Worm (Caenorhabditis elegans) whole organism, L1 larva: ENCODE measurements around the gene pmp-1.
A peak's percentile ranks its signal among the peaks of the same experiment; 100 is the strongest.

Experiments used
- F16B12.6 ChIP-seq: fragments of 150-350 bp; optimal IDR thresholded peaks from 2 replicates; lab custom pipeline; 2014; ENCODE audit warnings: missing biosample characterization, missing genetic modification characterization
- Y116A8C.19 ChIP-seq: sonication (generic microtip); optimal IDR thresholded peaks from 2 replicates; lab custom pipeline; 2016; ENCODE audit warnings: missing compliant biosample characterization, missing genetic modification characterization, borderline replicate concordance
- alr-1 ChIP-seq: fragments of 200-800 bp; sonication (Bioruptor generic); optimal IDR thresholded peaks from 2 replicates; lab custom pipeline; 2018; ENCODE audit warnings: borderline replicate concordance, mild to moderate bottlenecking, missing genetic modification characterization, missing compliant biosample characterization
- blmp-1 ChIP-seq: fragments of 150-350 bp; optimal IDR thresholded peaks from 2 replicates; lab custom pipeline; 2014; ENCODE audit warnings: missing biosample characterization, missing genetic modification characterization
- ceh-63 ChIP-seq: fragments of 200-800 bp; sonication (Bioruptor generic); optimal IDR thresholded peaks from 2 replicates; lab custom pipeline; 2018; ENCODE audit warnings: mild to moderate bottlenecking, missing genetic modification characterization, missing compliant biosample characterization
- ceh-88 ChIP-seq: fragments of 200-800 bp; sonication (Bioruptor generic); IDR thresholded peaks from 2 replicates; pipeline ENCODE4 v1.3.6; 2022; ENCODE audit warnings: missing genetic modification characterization, missing compliant biosample characterization
- ceh-90 ChIP-seq: sonication (generic microtip); optimal IDR thresholded peaks from 2 replicates; lab custom pipeline; 2016; ENCODE audit warnings: missing genetic modification characterization, missing compliant biosample characterization
- dpl-1 ChIP-seq, 3 experiments: fragments of 150-350 bp in 2 of 3; sonication (generic microtip) in 1 of 3; optimal IDR thresholded peaks; 2 replicates each; lab custom pipeline; 2014 to 2017; ENCODE audit warnings: missing biosample characterization in 3 of 3, missing genetic modification characterization in 3 of 3, missing genetic modification reagents in 3 of 3
- efl-1 ChIP-seq, 4 experiments: fragments of 150-350 bp; optimal IDR thresholded peaks in 3 of 4; peaks in 1 of 4; 1 replicate in 1 of 4; 2 replicates in 3 of 4; lab custom pipeline; 2014; ENCODE audit warnings: missing biosample characterization in 2 of 4, missing genetic modification characterization in 2 of 4, missing genetic modification reagents in 2 of 4
- elt-2 ChIP-seq: sonication (generic microtip); optimal IDR thresholded peaks from 2 replicates; lab custom pipeline; 2016; ENCODE audit warnings: missing genetic modification characterization, mild to moderate bottlenecking, inconsistent platforms, missing compliant biosample characterization, missing genetic modification reagents
- elt-3 ChIP-seq, 6 experiments: fragments of 150-350 bp in 1 of 6; sonication (generic microtip); optimal IDR thresholded peaks; 2 replicates each; lab custom pipeline; 2017 to 2018; ENCODE audit warnings: missing biosample characterization in 6 of 6, missing genetic modification characterization in 6 of 6, inconsistent platforms in 1 of 6
- hlh-4 ChIP-seq: sonication (generic microtip); optimal IDR thresholded peaks from 2 replicates; lab custom pipeline; 2016; ENCODE audit warnings: mild to moderate bottlenecking, missing genetic modification characterization, missing compliant biosample characterization
- lin-14 ChIP-seq: fragments of 200-800 bp; sonication (Bioruptor generic); optimal IDR thresholded peaks from 2 replicates; lab custom pipeline; 2018; ENCODE audit warnings: mild to moderate bottlenecking, missing genetic modification characterization, moderate library complexity, missing compliant biosample characterization
- lin-15B ChIP-seq: fragments of 150-350 bp; sonication (generic microtip); optimal IDR thresholded peaks from 3 replicates; lab custom pipeline; 2014; ENCODE audit warnings: missing biosample characterization, missing genetic modification characterization
- lsy-2 ChIP-seq, 2 experiments: fragments of 150-350 bp; optimal IDR thresholded peaks; 2 replicates each; lab custom pipeline; 2014; ENCODE audit warnings: missing biosample characterization in 2 of 2, missing genetic modification characterization in 2 of 2
- mef-2 ChIP-seq: fragments of 150-350 bp; optimal IDR thresholded peaks from 2 replicates; lab custom pipeline; 2014; ENCODE audit warnings: missing biosample characterization, missing genetic modification characterization
- mep-1 ChIP-seq: fragments of 150-350 bp; optimal IDR thresholded peaks from 2 replicates; lab custom pipeline; 2014; ENCODE audit warnings: missing biosample characterization, missing genetic modification characterization
- nhr-11 ChIP-seq: fragments of 150-350 bp; optimal IDR thresholded peaks from 2 replicates; lab custom pipeline; 2014; ENCODE audit warnings: missing biosample characterization, missing genetic modification characterization
- nhr-19 ChIP-seq: fragments of 200-800 bp; sonication (Bioruptor generic); conservative IDR thresholded peaks from 2 replicates; pipeline ENCODE4 v1.3.6; 2022; ENCODE audit warnings: missing genetic modification characterization, missing compliant biosample characterization
- nhr-237 ChIP-seq: fragments of 150-350 bp; optimal IDR thresholded peaks from 2 replicates; lab custom pipeline; 2014; ENCODE audit warnings: missing biosample characterization, missing genetic modification characterization
- nhr-28 ChIP-seq: fragments of 150-350 bp; optimal IDR thresholded peaks from 2 replicates; lab custom pipeline; 2014; ENCODE audit warnings: missing biosample characterization, missing genetic modification characterization
- nhr-47 ChIP-seq: sonication (generic microtip); optimal IDR thresholded peaks from 2 replicates; lab custom pipeline; 2016; ENCODE audit warnings: mild to moderate bottlenecking, missing genetic modification characterization, moderate library complexity, missing compliant biosample characterization
- nhr-71 ChIP-seq: sonication (generic microtip); optimal IDR thresholded peaks from 2 replicates; lab custom pipeline; 2016; ENCODE audit warnings: mild to moderate bottlenecking, missing genetic modification characterization, moderate library complexity, missing compliant biosample characterization
- nhr-77 ChIP-seq: fragments of 150-350 bp; optimal IDR thresholded peaks from 2 replicates; lab custom pipeline; 2014; ENCODE audit warnings: missing biosample characterization, missing genetic modification characterization
- nhr-84 ChIP-seq: sonication (generic microtip); optimal IDR thresholded peaks from 2 replicates; lab custom pipeline; 2017; ENCODE audit warnings: missing biosample characterization, missing genetic modification characterization
- pag-3 ChIP-seq: sonication (generic microtip); optimal IDR thresholded peaks from 2 replicates; lab custom pipeline; 2017; ENCODE audit warnings: missing genetic modification characterization, mild to moderate bottlenecking, missing compliant biosample characterization, antibody characterized with exemption, borderline replicate concordance; ENCODE audit not compliant: insufficient read depth
- pax-3 ChIP-seq: fragments of 200-800 bp; sonication (Bioruptor generic); optimal IDR thresholded peaks from 2 replicates; lab custom pipeline; 2018; ENCODE audit warnings: mild to moderate bottlenecking, missing genetic modification characterization, moderate library complexity, missing compliant biosample characterization
- rnt-1 ChIP-seq: sonication (generic microtip); optimal IDR thresholded peaks from 2 replicates; lab custom pipeline; 2016; ENCODE audit warnings: mild to moderate bottlenecking, missing genetic modification characterization, moderate library complexity, missing compliant biosample characterization
- skn-1 ChIP-seq: fragments of 150-350 bp; optimal IDR thresholded peaks from 2 replicates; lab custom pipeline; 2014; ENCODE audit warnings: missing biosample characterization, missing genetic modification characterization
- snpc-4 ChIP-seq: fragments of 150-350 bp; optimal IDR thresholded peaks from 2 replicates; lab custom pipeline; 2014; ENCODE audit warnings: missing biosample characterization, missing genetic modification characterization
- snu-23 ChIP-seq: sonication (generic microtip); optimal IDR thresholded peaks from 2 replicates; lab custom pipeline; 2016; ENCODE audit warnings: missing genetic modification characterization, missing compliant biosample characterization
- sup-37 ChIP-seq: fragments of 200-800 bp; sonication (Bioruptor generic); optimal IDR thresholded peaks from 2 replicates; lab custom pipeline; 2018; ENCODE audit warnings: mild to moderate bottlenecking, missing genetic modification characterization, missing compliant biosample characterization
- swsn-7 ChIP-seq: sonication (generic microtip); optimal IDR thresholded peaks from 2 replicates; lab custom pipeline; 2016; ENCODE audit warnings: missing genetic modification characterization, missing compliant biosample characterization
- unc-130 ChIP-seq: fragments of 150-350 bp; optimal IDR thresholded peaks from 2 replicates; lab custom pipeline; 2017; ENCODE audit warnings: missing biosample characterization, missing genetic modification characterization, inconsistent platforms
- unc-30 ChIP-seq: sonication (generic microtip); optimal IDR thresholded peaks from 2 replicates; lab custom pipeline; 2017; ENCODE audit warnings: missing biosample characterization, missing genetic modification characterization
- unc-62 ChIP-seq: fragments of 150-350 bp; optimal IDR thresholded peaks from 2 replicates; lab custom pipeline; 2014; ENCODE audit warnings: missing biosample characterization, missing genetic modification reagents, missing genetic modification characterization
- unc-86 ChIP-seq: sonication (generic microtip); optimal IDR thresholded peaks from 2 replicates; lab custom pipeline; 2016; ENCODE audit warnings: missing genetic modification characterization, missing compliant biosample characterization
- unc-98 ChIP-seq: fragments of 200-800 bp; sonication (Bioruptor generic); IDR thresholded peaks from 2 replicates; pipeline ENCODE4 v1.3.6; 2022; ENCODE audit warnings: missing genetic modification characterization, missing compliant biosample characterization
- xbp-1 ChIP-seq: sonication (generic microtip); optimal IDR thresholded peaks from 2 replicates; lab custom pipeline; 2016; ENCODE audit warnings: missing genetic modification characterization, missing compliant biosample characterization
- zag-1 ChIP-seq: fragments of 150-350 bp; optimal IDR thresholded peaks from 2 replicates; lab custom pipeline; 2014; ENCODE audit warnings: missing biosample characterization, missing genetic modification characterization

pmp-1 gene

DNA sequence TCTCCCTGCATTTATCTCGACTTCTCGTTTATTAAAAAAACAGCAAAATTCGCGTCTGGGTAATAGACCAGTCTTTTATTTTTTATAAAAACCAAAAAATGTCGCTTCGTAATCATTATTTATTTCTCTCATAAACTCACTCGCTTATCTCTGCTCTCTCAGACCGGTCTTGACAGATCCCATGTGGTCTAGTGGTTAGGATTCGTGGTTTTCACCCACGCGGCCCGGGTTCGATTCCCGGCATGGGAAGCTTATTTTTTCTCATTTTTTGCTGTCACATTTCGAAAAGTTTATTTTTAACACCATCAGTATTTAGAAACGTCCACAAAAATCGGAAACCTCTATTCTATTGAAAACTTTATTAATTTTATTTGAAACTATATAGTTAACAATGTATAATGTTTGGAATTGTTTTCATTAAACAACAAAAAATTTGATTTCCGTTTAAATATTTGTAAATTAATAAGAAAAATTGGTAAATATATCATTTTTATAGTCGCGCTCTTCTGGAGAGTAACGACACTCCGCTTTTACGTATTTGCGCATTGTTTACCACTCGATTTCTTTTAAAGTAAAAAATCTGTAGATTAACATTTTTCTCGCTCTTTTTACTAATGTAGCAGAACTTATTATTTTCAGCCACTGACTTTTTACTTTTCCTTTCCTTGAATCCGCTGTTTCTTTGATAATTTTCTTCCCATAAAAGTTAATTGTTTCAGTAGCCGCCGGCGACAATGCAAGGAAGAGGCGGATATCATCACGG, 14.6 kb upstream of the pmp-1 start, which contains the start of gene hrpl-1 (continued):
- TF ChIP-seq unc-62 (GFP tag; lab: Kevin White, UChicago), result no peak
- TF ChIP-seq F16B12.6 (tag; lab: Kevin White, UChicago), result no peak
- TF ChIP-seq ceh-90, result no peak
- TF ChIP-seq unc-30 (tag; lab: Kevin White, UChicago), result no peak
- no peak for TF ChIP-seq pag-3
- TF ChIP-seq elt-2 (tag; lab: Kevin White, UChicago), result no peak
- TF ChIP-seq snpc-4, result no peak
- no peak for TF ChIP-seq skn-1
- TF ChIP-seq nhr-84 (tag; lab: Kevin White, UChicago), result no peak
- TF ChIP-seq nhr-47, result peak; percentile 48
- no peak for TF ChIP-seq nhr-11
- TF ChIP-seq lsy-2 (tag; optimal IDR thresholded peaks at IDR 0.05; lab: Kevin White, UChicago), result peak in 1 of 2 experiments; percentile 47
- no peak for TF ChIP-seq elt-3 (tag; optimal IDR thresholded peaks at IDR 0.05; lab: Kevin White, UChicago)
- TF ChIP-seq sup-37 (GFP tag; lab: Kevin White, UChicago), result no peak
- no peak for TF ChIP-seq zag-1
- no peak for TF ChIP-seq nhr-77 (tag; lab: Kevin White, UChicago)
- no peak for TF ChIP-seq pax-3
- no peak for TF ChIP-seq lin-15B (tag; lab: Kevin White, UChicago)
- no peak for TF ChIP-seq hlh-4 (tag; lab: Kevin White, UChicago)
- TF ChIP-seq nhr-28 (tag; lab: Kevin White, UChicago), result no peak
- TF ChIP-seq mef-2, result no peak
- TF ChIP-seq unc-86 (tag; lab: Kevin White, UChicago), result no peak
- TF ChIP-seq efl-1 (optimal IDR thresholded peaks at IDR 0.05; lab: Kevin White, UChicago), result peak in 1 of 2 experiments; percentile 39
- peak; percentile 56 to 67 for TF ChIP-seq efl-1 (GFP tag; optimal IDR thresholded peaks at IDR 0.05 in 1 of 2; lab: Kevin White, UChicago)
- no peak for TF ChIP-seq Y116A8C.19 (tag; lab: Kevin White, UChicago)
- no peak for TF ChIP-seq lin-14 (GFP tag; lab: Kevin White, UChicago)
- peak; percentile 52 for TF ChIP-seq snu-23 (GFP tag; lab: Kevin White, UChicago)
- TF ChIP-seq alr-1 (tag; lab: Kevin White, UChicago), result no peak
- no peak for TF ChIP-seq unc-130 (tag; lab: Kevin White, UChicago)
- peak; percentile 58 for TF ChIP-seq nhr-71 (tag; lab: Kevin White, UChicago)
- peak; percentile 31 for TF ChIP-seq swsn-7 (tag; lab: Kevin White, UChicago)
- TF ChIP-seq dpl-1 (GFP tag; optimal IDR thresholded peaks at IDR 0.05; lab: Kevin White, UChicago), result peak in 2 of 3 experiments; percentile 30 to 54
- TF ChIP-seq nhr-19, result peak; percentile 30; the same call in 1 of the 2 replicates
- TF ChIP-seq xbp-1 (tag; lab: Kevin White, UChicago), result peak; percentile 28
- no peak for TF ChIP-seq unc-98 (GFP tag; lab: Robert Waterston, UW)
- TF ChIP-seq ceh-88 (GFP tag; lab: Robert Waterston, UW), result no peak
- TF ChIP-seq ceh-63 (GFP tag; lab: Kevin White, UChicago), result no peak
- TF ChIP-seq rnt-1 (tag; lab: Kevin White, UChicago), result peak; percentile 47
- TF ChIP-seq nhr-237 (tag; lab: Kevin White, UChicago), result no peak

DNA sequence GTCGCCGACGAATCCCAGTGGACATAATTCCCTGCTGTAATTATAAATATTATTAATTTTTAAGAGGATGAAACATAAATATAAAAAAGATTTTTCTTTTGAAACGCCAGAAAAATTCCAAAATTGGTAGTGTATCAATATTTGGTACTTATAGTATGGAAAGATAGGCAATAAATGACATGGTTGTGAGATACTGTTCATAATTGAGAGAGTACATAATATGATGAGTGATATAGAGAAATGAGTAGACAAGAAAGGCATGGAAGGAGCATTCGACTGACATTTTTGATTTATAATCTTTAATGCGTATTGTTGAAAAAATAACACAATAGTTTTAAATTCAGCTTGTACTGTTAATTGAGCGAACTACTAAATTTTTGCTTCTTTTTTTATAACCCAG, 14.0 kb upstream of the pmp-1 start, which contains the start of gene C44B7.11:
C44B7.11 (minus strand) TSS at position 34 of the 400 bp plus-strand sequence.
- TF ChIP-seq sup-37 (GFP tag; lab: Kevin White, UChicago) (no peak), blmp-1 (tag; lab: Kevin White, UChicago) (peak; percentile 19), efl-1 (optimal IDR thresholded peaks at IDR 0.05; lab: Kevin White, UChicago) (no peak), efl-1 (GFP tag; optimal IDR thresholded peaks at IDR 0.05 in 1 of 2; lab: Kevin White, UChicago) (peak in 1 of 2 experiments; percentile 11), mep-1 (peak; percentile 5)
